Worm (Caenorhabditis elegans) whole organism, midembryonic: ENCODE data around the gene F10C2.5.

Experiments
- T22C8.4 ChIP-seq: fragments of 200-800 bp; sonication (Bioruptor generic); IDR thresholded peaks from 2 replicates; pipeline ENCODE4 v1.3.6; 2022; ENCODE audit warnings: missing genetic modification characterization, missing compliant biosample characterization
- cog-1 ChIP-seq: sonication (generic microtip); optimal IDR thresholded peaks from 2 replicates; lab custom pipeline; 2016; ENCODE audit warnings: missing genetic modification characterization, missing compliant biosample characterization
- flt-1 ChIP-seq: fragments of 200-800 bp; sonication (Bioruptor generic); IDR thresholded peaks from 2 replicates; pipeline ENCODE4 v1.3.6; 2022; ENCODE audit warnings: missing genetic modification characterization, missing compliant biosample characterization
- klf-2 ChIP-seq: fragments of 200-800 bp; sonication (Bioruptor generic); conservative IDR thresholded peaks from 2 replicates; pipeline ENCODE4 v1.3.6; 2022; ENCODE audit warnings: missing genetic modification reagents, missing genetic modification characterization, missing compliant biosample characterization
- med-1 ChIP-seq: sonication (generic microtip); optimal IDR thresholded peaks from 2 replicates; lab custom pipeline; 2017; ENCODE audit warnings: missing genetic modification characterization, mild to moderate bottlenecking, missing compliant biosample characterization, antibody characterized with exemption, missing genetic modification reagents; ENCODE audit not compliant: insufficient read depth
- ref-1 ChIP-seq: fragments of 200-800 bp; sonication (Bioruptor generic); conservative IDR thresholded peaks from 2 replicates; pipeline ENCODE4 v1.3.6; 2022; ENCODE audit warnings: missing genetic modification reagents, missing genetic modification characterization, missing compliant biosample characterization
- tab-1 ChIP-seq: fragments of 200-800 bp; sonication (Bioruptor generic); IDR thresholded peaks from 2 replicates; pipeline ENCODE4 v1.3.6; 2022; ENCODE audit warnings: missing genetic modification characterization, missing compliant biosample characterization
- ztf-23 ChIP-seq: fragments of 200-800 bp; sonication (Bioruptor generic); IDR thresholded peaks from 2 replicates; pipeline ENCODE4 v1.3.6; 2022; ENCODE audit warnings: missing genetic modification reagents, missing genetic modification characterization, missing compliant biosample characterization
- ztf-29 ChIP-seq: fragments of 200-800 bp; sonication (Bioruptor generic); IDR thresholded peaks from 2 replicates; pipeline ENCODE4 v1.3.6; 2022; ENCODE audit warnings: missing genetic modification reagents, missing genetic modification characterization, missing compliant biosample characterization

Gene F10C2.5

ce11 chrV:12085867-12086634 lies 40.8 kb downstream of the F10C2.5 start:
- TF ChIP-seq tab-1 (no peak), klf-2 (no peak)

- TF ChIP-seq ztf-23 (GFP tag; lab: Robert Waterston, UW): no peak
- TF ChIP-seq med-1 (GFP tag; lab: Kevin White, UChicago): no peak
- TF ChIP-seq ref-1: no peak
- no peak for TF ChIP-seq cog-1
- TF ChIP-seq tab-1: no peak
- TF ChIP-seq T22C8.4: no peak
- no peak for TF ChIP-seq klf-2
- TF ChIP-seq ztf-29 (GFP tag; lab: Robert Waterston, UW): no peak
- no peak for TF ChIP-seq flt-1 (GFP tag; lab: Robert Waterston, UW)
Observed at ce11 chrV:12086934-12087333, 41.7 kb downstream of the F10C2.5 start, which contains the start of gene gana-1. TSS of gene gana-1 (plus strand) at chrV:12087234.

ce11 chrV:12088773-12089172 lies 43.5 kb downstream of the F10C2.5 start, which contains the start of gene R07B7.12:
TSS of gene R07B7.12 (plus strand) at chrV:12089073.
- TF ChIP-seq ztf-23 (GFP tag; lab: Robert Waterston, UW): no peak

ce11 chrV:12091759-12092158 lies 46.5 kb downstream of the F10C2.5 start, which contains the start of gene nhr-206:
TSS of gene nhr-206 (plus strand) at chrV:12092006.
- TF ChIP-seq tab-1 (no peak), klf-2 (no peak), ztf-29 (GFP tag; lab: Robert Waterston, UW) (no peak)

ce11 chrV:12094030-12094429 lies 48.8 kb downstream of the F10C2.5 start, which contains the start of gene nhr-208:
TSS of gene nhr-208 (plus strand) at chrV:12094317.
- no peak for TF ChIP-seq med-1 (GFP tag; lab: Kevin White, UChicago)
- no peak for TF ChIP-seq tab-1
- TF ChIP-seq T22C8.4: no peak
- TF ChIP-seq flt-1 (GFP tag; lab: Robert Waterston, UW): no peak
- TF ChIP-seq ztf-23 (GFP tag; lab: Robert Waterston, UW): no peak
- no peak for TF ChIP-seq ref-1
- no peak for TF ChIP-seq cog-1
- no peak for TF ChIP-seq klf-2
- TF ChIP-seq ztf-29 (GFP tag; lab: Robert Waterston, UW): no peak

- TF ChIP-seq ztf-29 (GFP tag; lab: Robert Waterston, UW) (no peak), klf-2 (no peak), T22C8.4 (no peak), cog-1 (no peak), med-1 (GFP tag; lab: Kevin White, UChicago) (no peak), tab-1 (no peak), flt-1 (GFP tag; lab: Robert Waterston, UW) (no peak), ztf-23 (GFP tag; lab: Robert Waterston, UW) (no peak), ref-1 (no peak)
Observed at ce11 chrV:12095865-12096264, 50.6 kb downstream of the F10C2.5 start, which contains the start of gene nhr-207. TSS of gene nhr-207 (plus strand) at chrV:12096146.

- TF ChIP-seq ztf-29 (GFP tag; lab: Robert Waterston, UW): no peak
- TF ChIP-seq ref-1: no peak
- TF ChIP-seq cog-1: no peak
- no peak for TF ChIP-seq klf-2
- no peak for TF ChIP-seq T22C8.4
- no peak for TF ChIP-seq tab-1
- no peak for TF ChIP-seq med-1 (GFP tag; lab: Kevin White, UChicago)
Observed at ce11 chrV:12098123-12098522, 52.9 kb downstream of the F10C2.5 start, which contains the start of gene nhr-209. TSS of gene nhr-209 (plus strand) at chrV:12098149.
